Fruit fly (Drosophila melanogaster) whole organism, pupa: ENCODE results near the gene CG7453.

Experiments
- CG12605 ChIP-seq: fragments of 200-800 bp; sonication (Bioruptor generic); IDR thresholded peaks from 2 replicates; pipeline ENCODE4 v1.3.6; 2022; ENCODE audit warnings: missing biosample characterization, missing genetic modification characterization
- CG13204 ChIP-seq: fragments of 200-800 bp; sonication (Bioruptor generic); optimal IDR thresholded peaks from 2 replicates; lab custom pipeline; 2018; ENCODE audit warnings: missing biosample characterization, mild to moderate bottlenecking, missing genetic modification characterization, moderate library complexity
- CG34367 ChIP-seq: fragments of 200-800 bp; sonication (Bioruptor generic); optimal IDR thresholded peaks from 2 replicates; lab custom pipeline; 2018; ENCODE audit warnings: missing biosample characterization, mild to moderate bottlenecking, missing genetic modification characterization

DNA sequence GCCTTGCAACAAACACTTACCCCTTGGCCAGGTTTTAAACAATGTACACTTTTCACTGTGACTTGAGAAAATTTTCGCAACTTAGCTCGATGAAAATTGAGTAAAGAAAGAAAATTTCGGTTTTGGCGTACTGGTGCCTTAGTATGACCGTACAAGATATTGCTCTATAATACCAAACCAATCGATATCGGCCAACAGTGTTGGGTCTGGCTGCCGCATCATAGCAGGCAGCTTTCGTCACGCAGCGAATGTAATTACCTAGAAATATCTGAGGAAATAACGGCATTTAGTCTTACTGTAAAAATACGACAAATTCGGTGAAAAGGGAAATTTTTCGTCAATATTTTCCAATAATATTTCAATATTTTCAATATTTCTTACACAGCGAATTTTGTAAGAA, 28.0 kb downstream of the CG7453 start, which contains the start of gene Ulp1:
- TF ChIP-seq CG13204 (GFP tag; lab: Kevin White, UChicago) (no peak), CG34367 (tag; lab: Kevin White, UChicago) (no peak), CG12605 (GFP tag; lab: Robert Waterston, UW) (no peak)
